Fruit fly (Drosophila melanogaster): ENCODE data around the gene CG6870.

Gene CG6870

dm6 chr2L:17589853-17590252 lies 2.2 kb downstream of the CG6870 start:
- TF ChIP-seq CG6276 (GFP tag; optimal IDR thresholded peaks at IDR 0.05) (no peak), Eip78C (GFP tag) (peak; percentile 44), svp (GFP tag) (peak; percentile 38), CG11902 (GFP tag; optimal IDR thresholded peaks at IDR 0.05) (no peak)

dm6 chr2L:17589115-17589514 lies 3.0 kb downstream of the CG6870 start, which contains the start of gene Oli:
Oli (plus strand) TSS chr2L:17589184.
- TF ChIP-seq Eip78C (GFP tag) (no peak), achi (GFP tag; optimal IDR thresholded peaks at IDR 0.05) (no peak), Hr38 (GFP tag; optimal IDR thresholded peaks at IDR 0.05) (no peak), CG1621 (tag; optimal IDR thresholded peaks at IDR 0.05) (no peak), CG6808 (GFP tag; optimal IDR thresholded peaks at IDR 0.05) (no peak), CG10669 (GFP tag; optimal IDR thresholded peaks at IDR 0.05) (no peak), pdm3 (GFP tag; optimal IDR thresholded peaks at IDR 0.05) (no peak)

- no peak for TF ChIP-seq CG6808 (GFP tag; optimal IDR thresholded peaks at IDR 0.05)
- peak; percentile 22 for TF ChIP-seq Ets96B (tag; optimal IDR thresholded peaks at IDR 0.05)
- peak; percentile 7 for TF ChIP-seq svp (GFP tag)
- TF ChIP-seq esn (GFP tag; optimal IDR thresholded peaks at IDR 0.05), result peak; percentile 14
- no peak for TF ChIP-seq CG8119 (GFP tag; IDR thresholded peaks at IDR 0.05)
- peak in 1 of 2 experiments; percentile 25 for TF ChIP-seq ss (GFP tag; optimal IDR thresholded peaks at IDR 0.05)
- no peak for TF ChIP-seq CG1621 (tag; optimal IDR thresholded peaks at IDR 0.05)
- TF ChIP-seq Eip78C (GFP tag), result peak; percentile 28
- TF ChIP-seq Hr39 (GFP tag; optimal IDR thresholded peaks at IDR 0.05), result no peak
- TF ChIP-seq eg (GFP tag; IDR thresholded peaks at IDR 0.05), result no peak
- no peak for TF ChIP-seq CG4318 (GFP tag; optimal IDR thresholded peaks at IDR 0.05)
- TF ChIP-seq dsx (GFP tag; optimal IDR thresholded peaks at IDR 0.05; ENCODE audit: poor library complexity, severe bottlenecking), result peak; percentile 0
- TF ChIP-seq CG3032 (tag; optimal IDR thresholded peaks at IDR 0.05), result peak; percentile 36
- TF ChIP-seq CG34406 (GFP tag; optimal IDR thresholded peaks at IDR 0.05), result peak; percentile 12
These were observed 3.7 kb downstream of the CG6870 start for dm6 chr2L:17588173-17589082.

- no peak for TF ChIP-seq Hr38 (GFP tag; optimal IDR thresholded peaks at IDR 0.05)
These were observed 5.3 kb downstream of the CG6870 start for dm6 chr2L:17586750-17587149.

- TF ChIP-seq Eip78C (GFP tag), result peak; percentile 2
- TF ChIP-seq Eip93F (GFP tag; optimal IDR thresholded peaks at IDR 0.05), result no peak
- TF ChIP-seq Hr39 (GFP tag; optimal IDR thresholded peaks at IDR 0.05), result no peak
- TF ChIP-seq CG6808 (GFP tag; optimal IDR thresholded peaks at IDR 0.05), result peak; percentile 19
- TF ChIP-seq OdsH (GFP tag; optimal IDR thresholded peaks at IDR 0.05), result no peak
- TF ChIP-seq ss (GFP tag; optimal IDR thresholded peaks at IDR 0.05), result peak in 1 of 2 experiments; percentile 29
- TF ChIP-seq Blimp-1 (GFP tag; optimal IDR thresholded peaks at IDR 0.05), result no peak
- TF ChIP-seq vri (GFP tag; optimal IDR thresholded peaks at IDR 0.05), result no peak
These were observed 7.1 kb downstream of the CG6870 start for dm6 chr2L:17585000-17585399.

dm6 chr2L:17582994-17583393 lies 9.1 kb downstream of the CG6870 start:
- peak; percentile 1 for TF ChIP-seq topi (GFP tag; optimal IDR thresholded peaks at IDR 0.05)
- no peak for TF ChIP-seq lz (GFP tag; optimal IDR thresholded peaks at IDR 0.05)
- TF ChIP-seq svp (GFP tag), result peak; percentile 53
- TF ChIP-seq esn (GFP tag; optimal IDR thresholded peaks at IDR 0.05), result peak; percentile 6
- TF ChIP-seq Met (GFP tag; optimal IDR thresholded peaks at IDR 0.05), result peak; percentile 25
